Worm (Caenorhabditis elegans) whole organism, L1 larva: Measurements from ENCODE around the gene dhs-28.

Experiments
- aly-2 ChIP-seq: fragments of 150-350 bp; optimal IDR thresholded peaks from 2 replicates; lab custom pipeline; 2014; ENCODE audit warnings: missing biosample characterization, missing genetic modification characterization
- dpl-1 ChIP-seq, 3 experiments: fragments of 150-350 bp in 2 of 3; sonication (generic microtip) in 1 of 3; optimal IDR thresholded peaks; 2 replicates each; lab custom pipeline; 2014 to 2017; ENCODE audit warnings: missing biosample characterization in 3 of 3, missing genetic modification characterization in 3 of 3, missing genetic modification reagents in 3 of 3
- jun-1 ChIP-seq: fragments of 150-350 bp; optimal IDR thresholded peaks from 2 replicates; lab custom pipeline; 2014; ENCODE audit warnings: missing biosample characterization, missing genetic modification reagents, missing genetic modification characterization
- mef-2 ChIP-seq: fragments of 150-350 bp; optimal IDR thresholded peaks from 2 replicates; lab custom pipeline; 2014; ENCODE audit warnings: missing biosample characterization, missing genetic modification characterization

- TF ChIP-seq dpl-1 (GFP tag; optimal IDR thresholded peaks at IDR 0.05; lab: Kevin White, UChicago) (no peak), jun-1 (tag; lab: Kevin White, UChicago) (no peak), mef-2 (no peak), aly-2 (tag; lab: Kevin White, UChicago) (no peak)
Observed at ce11 chrX:6823218-6823979, 5.2 kb downstream of the dhs-28 start, which contains the start of gene gei-15.
